Comparison of ENCODE assay signal across 3 fruit fly cellular contexts in genomic region chr3R:29190984-29191383, dm6.
TF ChIP-seq lines count a peak whose summit lies in the region.

No protein-coding gene starts in this region.

- no peak for TF ChIP-seq CTCF in whole organism, embryonic (GFP tag; optimal IDR thresholded peaks at IDR 0.05; lab: Kevin White, UChicago)

TF ChIP-seq in whole organism, embryonic, 481 proteins besides CTCF, POLR2A, EP300 and RAD21 (continues in another document):
- TF ChIP-seq sens (GFP tag; lab: Kevin White, UChicago) (peak; percentile 68), CG12942 (GFP tag; optimal IDR thresholded peaks at IDR 0.05; lab: Kevin White, UChicago) (no peak), nom (GFP tag; optimal IDR thresholded peaks at IDR 0.05; lab: Kevin White, UChicago) (no peak), rib (GFP tag; IDR thresholded peaks at IDR 0.05; lab: Robert Waterston, UW) (no peak), hb (GFP tag; IDR thresholded peaks at IDR 0.05; lab: Robert Waterston, UW; ENCODE audit: partially characterized antibody) (no peak), CG2116 (GFP tag; optimal IDR thresholded peaks at IDR 0.05; lab: Kevin White, UChicago) (no peak), Scr (GFP tag; IDR thresholded peaks at IDR 0.05; lab: Robert Waterston, UW; ENCODE audit: partially characterized antibody) (no peak), CG18476 (GFP tag; optimal IDR thresholded peaks at IDR 0.05; lab: Kevin White, UChicago) (no peak), CG10979 (tag; optimal IDR thresholded peaks at IDR 0.05; lab: Kevin White, UChicago) (no peak), CG2199 (GFP tag; IDR thresholded peaks at IDR 0.05; lab: Robert Waterston, UW) (no peak), nmo (GFP tag; optimal IDR thresholded peaks at IDR 0.05; lab: Kevin White, UChicago) (no peak), cas (GFP tag; IDR thresholded peaks at IDR 0.05; lab: Robert Waterston, UW) (no peak), row (GFP tag; IDR thresholded peaks at IDR 0.05; lab: Robert Waterston, UW) (no peak), CG12155 (GFP tag; optimal IDR thresholded peaks at IDR 0.05; lab: Kevin White, UChicago) (no peak), slbo (GFP tag; IDR thresholded peaks at IDR 0.05; lab: Robert Waterston, UW) (0 out of 2 replicates have a peak, but pooled peaks have one; percentile 31), CrebB (tag; optimal IDR thresholded peaks at IDR 0.05; lab: Kevin White, UChicago) (no peak), Med (GFP tag; lab: Kevin White, UChicago) (peak; percentile 68), chn (GFP tag; optimal IDR thresholded peaks at IDR 0.05; lab: Kevin White, UChicago) (no peak), Hr51 (GFP tag; optimal IDR thresholded peaks at IDR 0.05; lab: Kevin White, UChicago) (no peak), CG3163 (GFP tag; optimal IDR thresholded peaks at IDR 0.05; lab: Kevin White, UChicago) (no peak), dmrt99B (tag; optimal IDR thresholded peaks at IDR 0.05; lab: Kevin White, UChicago) (peak; percentile 6), dmrt11E (tag; optimal IDR thresholded peaks at IDR 0.05; lab: Kevin White, UChicago) (no peak), CG2202 (tag; optimal IDR thresholded peaks at IDR 0.05; lab: Kevin White, UChicago) (no peak), ase (GFP tag; IDR thresholded peaks at IDR 0.05; lab: Robert Waterston, UW) (no peak), ttk (GFP tag; IDR thresholded peaks at IDR 0.05; lab: Robert Waterston, UW) (0 out of 2 replicates have a peak, but pooled peaks have one; percentile 7), CG12744 (GFP tag; optimal IDR thresholded peaks at IDR 0.05; lab: Kevin White, UChicago) (no peak), unc-4 (GFP tag; IDR thresholded peaks at IDR 0.05; lab: Robert Waterston, UW; ENCODE audit: partially characterized antibody) (no peak), NfI (GFP tag; optimal IDR thresholded peaks at IDR 0.05; lab: Kevin White, UChicago) (no peak), Blimp-1 (GFP tag; optimal IDR thresholded peaks at IDR 0.05; lab: Kevin White, UChicago) (no peak), CG1603 (tag; optimal IDR thresholded peaks at IDR 0.05; lab: Kevin White, UChicago) (peak; percentile 6), mld (GFP tag; IDR thresholded peaks at IDR 0.05; lab: Robert Waterston, UW; ENCODE audit: partially characterized antibody) (no peak)

TF ChIP-seq in whole organism, prepupa, 60 proteins besides CTCF, POLR2A, EP300 and RAD21:
- TF ChIP-seq eg (GFP tag; IDR thresholded peaks at IDR 0.05; lab: Robert Waterston, UW), result peak; percentile 28; the same call in 1 of the 3 replicates
- no peak for TF ChIP-seq CG7368 (GFP tag; optimal IDR thresholded peaks at IDR 0.05; lab: Kevin White, UChicago)
- no peak for TF ChIP-seq CG6163 (GFP tag; IDR thresholded peaks at IDR 0.05; lab: Robert Waterston, UW)
- TF ChIP-seq salr (GFP tag; optimal IDR thresholded peaks at IDR 0.05; lab: Kevin White, UChicago), result no peak
- TF ChIP-seq cyc (GFP tag; optimal IDR thresholded peaks at IDR 0.05; lab: Kevin White, UChicago), result no peak
- TF ChIP-seq CG9139 (GFP tag; optimal IDR thresholded peaks at IDR 0.05; lab: Kevin White, UChicago), result no peak
- no peak for TF ChIP-seq Eip78C (GFP tag; lab: Kevin White, UChicago)
- no peak for TF ChIP-seq vri (GFP tag; optimal IDR thresholded peaks at IDR 0.05; lab: Kevin White, UChicago)
- TF ChIP-seq svp (GFP tag; lab: Kevin White, UChicago), result peak; percentile 45
- TF ChIP-seq Hr39 (GFP tag; optimal IDR thresholded peaks at IDR 0.05; lab: Kevin White, UChicago), result no peak
- TF ChIP-seq Hr4 (GFP tag; optimal IDR thresholded peaks at IDR 0.05; lab: Kevin White, UChicago), result peak; percentile 8
- no peak for TF ChIP-seq net (GFP tag; optimal IDR thresholded peaks at IDR 0.05; lab: Kevin White, UChicago)

TF ChIP-seq in whole organism, pupa, 21 proteins besides CTCF, POLR2A, EP300 and RAD21:
- TF ChIP-seq CG4496 (GFP tag; IDR thresholded peaks at IDR 0.05; lab: Robert Waterston, UW) (0 out of 3 replicates have a peak, but pooled peaks have one; percentile 14), CG13204 (GFP tag; optimal IDR thresholded peaks at IDR 0.05; lab: Kevin White, UChicago) (no peak), CG12605 (GFP tag; IDR thresholded peaks at IDR 0.05; lab: Robert Waterston, UW) (no peak), CG17806 (tag; optimal IDR thresholded peaks at IDR 0.05; lab: Kevin White, UChicago) (no peak), CG34367 (tag; optimal IDR thresholded peaks at IDR 0.05; lab: Kevin White, UChicago) (no peak), CG15710 (tag; optimal IDR thresholded peaks at IDR 0.05; lab: Kevin White, UChicago) (no peak)
